Worm (Caenorhabditis elegans): ENCODE data around the gene nuo-4.

DNA sequence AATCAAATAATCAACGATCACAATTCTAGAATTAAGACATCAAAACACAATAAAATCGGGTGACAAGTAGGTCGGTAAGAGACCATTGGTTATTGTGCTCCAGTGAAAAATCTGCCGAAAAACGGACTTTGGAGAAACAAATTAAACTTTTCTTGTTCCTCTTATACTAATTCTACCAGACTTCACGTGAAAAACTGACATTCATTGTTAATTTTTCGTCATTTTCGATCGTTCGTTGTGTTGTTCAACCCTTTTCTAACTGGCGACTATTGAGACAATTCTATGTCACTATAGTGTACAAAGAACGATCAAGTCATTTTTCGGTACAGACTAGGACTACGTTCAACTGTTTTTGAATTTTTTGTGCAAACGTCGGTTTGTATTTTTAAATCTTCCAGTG is 38.1 kb downstream of the nuo-4 start:
- TF ChIP-seq him-1 (tag; optimal IDR thresholded peaks at IDR 0.05) (no peak), W03F9.2 (tag; optimal IDR thresholded peaks at IDR 0.05) (no peak), dao-5 (tag; optimal IDR thresholded peaks at IDR 0.05) (no peak)
